Worm (Caenorhabditis elegans) whole organism, young adult: ENCODE measurements around the gene bub-3.

Experiments used
- B0019.2 ChIP-seq: fragments of 200-800 bp; sonication (Bioruptor generic); conservative IDR thresholded peaks from 2 replicates; pipeline ENCODE4 v1.3.6; 2022; ENCODE audit warnings: missing genetic modification reagents, missing genetic modification characterization, missing compliant biosample characterization
- C17E4.6 ChIP-seq: fragments of 200-800 bp; sonication (Bioruptor generic); IDR thresholded peaks from 2 replicates; pipeline ENCODE4 v1.3.6; 2022; ENCODE audit warnings: missing genetic modification reagents, missing genetic modification characterization, missing compliant biosample characterization
- F22D6.2 ChIP-seq: sonication (generic microtip); optimal IDR thresholded peaks from 2 replicates; lab custom pipeline; 2016; ENCODE audit warnings: mild to moderate bottlenecking, missing genetic modification characterization, missing compliant biosample characterization
- F23B12.7 ChIP-seq: sonication (generic microtip); optimal IDR thresholded peaks from 2 replicates; lab custom pipeline; 2017; ENCODE audit warnings: missing genetic modification characterization, mild to moderate bottlenecking, missing compliant biosample characterization, antibody characterized with exemption, moderate library complexity; ENCODE audit not compliant: insufficient read depth
- F57A8.1 ChIP-seq: fragments of 200-800 bp; sonication (Bioruptor generic); optimal IDR thresholded peaks from 2 replicates; lab custom pipeline; 2018; ENCODE audit warnings: mild to moderate bottlenecking, missing genetic modification characterization, moderate library complexity, missing compliant biosample characterization
- K11D2.4 ChIP-seq: fragments of 200-800 bp; sonication (Bioruptor generic); IDR thresholded peaks from 2 replicates; pipeline ENCODE4 v1.3.6; 2022; ENCODE audit warnings: missing genetic modification reagents, missing genetic modification characterization, missing compliant biosample characterization
- T07F8.4 ChIP-seq: sonication (generic microtip); optimal IDR thresholded peaks from 2 replicates; lab custom pipeline; 2016; ENCODE audit warnings: mild to moderate bottlenecking, missing genetic modification characterization, moderate library complexity, missing compliant biosample characterization
- Y56A3A.18 ChIP-seq: fragments of 200-800 bp; sonication (Bioruptor generic); IDR thresholded peaks from 2 replicates; pipeline ENCODE4 v1.3.6; 2022; ENCODE audit warnings: missing genetic modification reagents, missing genetic modification characterization, missing compliant biosample characterization
- Y95B8A.8 ChIP-seq: fragments of 200-800 bp; sonication (Bioruptor generic); IDR thresholded peaks from 2 replicates; pipeline ENCODE4 v1.3.6; 2022; ENCODE audit warnings: missing genetic modification reagents, missing genetic modification characterization, missing compliant biosample characterization
- aptf-3 ChIP-seq: fragments of 200-800 bp; sonication (Bioruptor generic); IDR thresholded peaks from 2 replicates; pipeline ENCODE4 v1.3.6; 2022; ENCODE audit warnings: missing genetic modification characterization, missing compliant biosample characterization
- attf-5 ChIP-seq: fragments of 200-800 bp; sonication (Bioruptor generic); optimal IDR thresholded peaks from 2 replicates; lab custom pipeline; 2018; ENCODE audit warnings: mild to moderate bottlenecking, missing genetic modification characterization, missing compliant biosample characterization
- bed-1 ChIP-seq: fragments of 200-800 bp; sonication (Bioruptor generic); IDR thresholded peaks from 2 replicates; pipeline ENCODE4 v1.3.6; 2022; ENCODE audit warnings: missing genetic modification reagents, missing genetic modification characterization, missing compliant biosample characterization
- cebp-2 ChIP-seq: fragments of 200-800 bp; sonication (Bioruptor generic); IDR thresholded peaks from 2 replicates; pipeline ENCODE4 v1.3.6; 2022; ENCODE audit warnings: missing genetic modification characterization, missing compliant biosample characterization
- ceh-40 ChIP-seq: fragments of 200-800 bp; sonication (Bioruptor generic); IDR thresholded peaks from 2 replicates; pipeline ENCODE4 v1.3.6; 2022; ENCODE audit warnings: missing genetic modification characterization, missing compliant biosample characterization
- ceh-58 ChIP-seq: fragments of 200-800 bp; sonication (Bioruptor generic); IDR thresholded peaks from 2 replicates; pipeline ENCODE4 v1.3.6; 2022; ENCODE audit warnings: missing genetic modification characterization, missing compliant biosample characterization
- ceh-79 ChIP-seq: sonication (generic microtip); optimal IDR thresholded peaks from 2 replicates; lab custom pipeline; 2017; ENCODE audit warnings: mild to moderate bottlenecking, missing genetic modification characterization, missing compliant biosample characterization
- dox-1 ChIP-seq: fragments of 200-800 bp; sonication (Bioruptor generic); IDR thresholded peaks from 2 replicates; pipeline ENCODE4 v1.3.6; 2022; ENCODE audit warnings: missing genetic modification reagents, missing genetic modification characterization, missing compliant biosample characterization
- dpff-1 ChIP-seq: sonication (generic microtip); optimal IDR thresholded peaks from 2 replicates; lab custom pipeline; 2017; ENCODE audit warnings: mild to moderate bottlenecking, missing genetic modification characterization, missing compliant biosample characterization
- egrh-3 ChIP-seq: fragments of 200-800 bp; sonication (Bioruptor generic); IDR thresholded peaks from 2 replicates; pipeline ENCODE4 v1.3.6; 2022; ENCODE audit warnings: missing genetic modification reagents, missing genetic modification characterization, missing compliant biosample characterization
- ets-4 ChIP-seq: fragments of 200-800 bp; sonication (Bioruptor generic); optimal IDR thresholded peaks from 2 replicates; lab custom pipeline; 2018; ENCODE audit warnings: mild to moderate bottlenecking, missing genetic modification characterization, missing compliant biosample characterization
- hlh-26 ChIP-seq: fragments of 200-800 bp; sonication (Bioruptor generic); conservative IDR thresholded peaks from 2 replicates; pipeline ENCODE4 v1.3.6; 2022; ENCODE audit warnings: missing genetic modification reagents, missing genetic modification characterization, missing compliant biosample characterization
- hmg-20 ChIP-seq: fragments of 200-800 bp; sonication (Bioruptor generic); IDR thresholded peaks from 2 replicates; pipeline ENCODE4 v1.3.6; 2022; ENCODE audit warnings: missing genetic modification reagents, missing genetic modification characterization, missing compliant biosample characterization
- hrde-1 ChIP-seq: sonication (generic microtip); optimal IDR thresholded peaks from 2 replicates; lab custom pipeline; 2016; ENCODE audit warnings: missing genetic modification characterization, mild to moderate bottlenecking, missing compliant biosample characterization, moderate library complexity, missing genotype, missing genetic modification reagents, borderline replicate concordance
- hsf-1 ChIP-seq: fragments of 200-800 bp; sonication (Bioruptor generic); IDR thresholded peaks from 2 replicates; pipeline ENCODE4 v1.3.6; 2022; ENCODE audit warnings: missing genetic modification reagents, missing genetic modification characterization, missing compliant biosample characterization
- lag-1 ChIP-seq: fragments of 200-800 bp; sonication (Bioruptor generic); IDR thresholded peaks from 2 replicates; pipeline ENCODE4 v1.3.6; 2022; ENCODE audit warnings: missing genetic modification reagents, missing genetic modification characterization, missing compliant biosample characterization
- let-526 ChIP-seq: fragments of 200-800 bp; sonication (Bioruptor generic); IDR thresholded peaks from 2 replicates; pipeline ENCODE4 v1.3.6; 2022; ENCODE audit warnings: missing genetic modification reagents, missing genetic modification characterization, missing compliant biosample characterization
- lin-54 ChIP-seq: fragments of 200-800 bp; sonication (Bioruptor generic); optimal IDR thresholded peaks from 2 replicates; lab custom pipeline; 2018; ENCODE audit warnings: mild to moderate bottlenecking, missing genetic modification characterization, missing compliant biosample characterization
- lsl-1 ChIP-seq: fragments of 200-800 bp; sonication (Bioruptor generic); optimal IDR thresholded peaks from 2 replicates; lab custom pipeline; 2018; ENCODE audit warnings: mild to moderate bottlenecking, missing genetic modification characterization, moderate library complexity, missing compliant biosample characterization
- madf-6 ChIP-seq: fragments of 200-800 bp; sonication (Bioruptor generic); IDR thresholded peaks from 2 replicates; pipeline ENCODE4 v1.3.6; 2022; ENCODE audit warnings: missing genetic modification reagents, missing genetic modification characterization, missing compliant biosample characterization
- madf-8 ChIP-seq: fragments of 200-800 bp; sonication (Bioruptor generic); conservative IDR thresholded peaks from 2 replicates; pipeline ENCODE4 v1.3.6; 2022; ENCODE audit warnings: missing genetic modification reagents, missing genetic modification characterization, missing compliant biosample characterization
- mcd-1 ChIP-seq: fragments of 200-800 bp; sonication (Bioruptor generic); IDR thresholded peaks from 2 replicates; pipeline ENCODE4 v1.3.6; 2022; ENCODE audit warnings: missing genetic modification reagents, missing genetic modification characterization, missing compliant biosample characterization
- mel-28 ChIP-seq: sonication (generic microtip); optimal IDR thresholded peaks from 2 replicates; lab custom pipeline; 2016; ENCODE audit warnings: borderline replicate concordance, mild to moderate bottlenecking, missing genetic modification characterization, missing compliant biosample characterization
- mxl-1 ChIP-seq: sonication (generic microtip); optimal IDR thresholded peaks from 2 replicates; lab custom pipeline; 2016; ENCODE audit warnings: missing genetic modification characterization, missing compliant biosample characterization
- nfya-2 ChIP-seq: fragments of 200-800 bp; sonication (Bioruptor generic); IDR thresholded peaks from 2 replicates; pipeline ENCODE4 v1.3.6; 2022; ENCODE audit warnings: missing genetic modification reagents, missing genetic modification characterization, missing compliant biosample characterization
- nhr-120 ChIP-seq: fragments of 200-800 bp; sonication (Bioruptor generic); IDR thresholded peaks from 2 replicates; pipeline ENCODE4 v1.3.6; 2022; ENCODE audit warnings: missing genetic modification characterization, missing compliant biosample characterization
- nhr-27 ChIP-seq: fragments of 200-800 bp; sonication (Bioruptor generic); optimal IDR thresholded peaks from 2 replicates; lab custom pipeline; 2018; ENCODE audit warnings: mild to moderate bottlenecking, missing genetic modification characterization, moderate library complexity, missing compliant biosample characterization
- nhr-80 ChIP-seq: sonication (generic microtip); optimal IDR thresholded peaks from 2 replicates; lab custom pipeline; 2016; ENCODE audit warnings: missing genetic modification characterization, missing compliant biosample characterization
- pbrm-1 ChIP-seq: fragments of 200-800 bp; sonication (Bioruptor generic); IDR thresholded peaks from 2 replicates; pipeline ENCODE4 v1.3.6; 2022; ENCODE audit warnings: missing genetic modification reagents, missing genetic modification characterization, missing compliant biosample characterization
- rcor-1 ChIP-seq: fragments of 200-800 bp; sonication (Bioruptor generic); IDR thresholded peaks from 2 replicates; pipeline ENCODE4 v1.3.6; 2022; ENCODE audit warnings: missing genetic modification reagents, missing genetic modification characterization, missing compliant biosample characterization
- rec-8 ChIP-seq, 2 experiments: sonication (generic microtip); optimal IDR thresholded peaks; 2 replicates each; lab custom pipeline; 2016; ENCODE audit warnings: mild to moderate bottlenecking in 2 of 2, missing genetic modification characterization in 2 of 2, missing genetic modification reagents in 2 of 2, missing genotype in 2 of 2, missing biosample characterization in 1 of 2, missing compliant biosample characterization in 1 of 2, moderate library complexity in 1 of 2
- snpc-1.1 ChIP-seq: sonication (generic microtip); optimal IDR thresholded peaks from 2 replicates; lab custom pipeline; 2017; ENCODE audit warnings: missing genetic modification characterization, mild to moderate bottlenecking, missing compliant biosample characterization, antibody characterized with exemption, moderate library complexity, missing genotype, missing genetic modification reagents; ENCODE audit not compliant: insufficient read depth
- snpc-3.4 ChIP-seq: sonication (generic microtip); optimal IDR thresholded peaks from 2 replicates; lab custom pipeline; 2017; ENCODE audit warnings: missing genetic modification characterization, mild to moderate bottlenecking, missing compliant biosample characterization, antibody characterized with exemption, moderate library complexity, missing genotype, missing genetic modification reagents
- snpc-4 ChIP-seq, 5 experiments: fragments of 150-350 bp in 1 of 5; sonication (generic microtip) in 4 of 5; optimal IDR thresholded peaks; 2 replicates each; lab custom pipeline; 2014 to 2018; ENCODE audit warnings: missing genetic modification characterization in 5 of 5, missing biosample characterization in 3 of 5, antibody characterized with exemption in 2 of 5, mild to moderate bottlenecking in 2 of 5, missing compliant biosample characterization in 2 of 5, missing genotype in 2 of 5, moderate library complexity in 2 of 5, missing genetic modification reagents in 1 of 5
- tbx-9 ChIP-seq: sonication (generic microtip); optimal IDR thresholded peaks from 2 replicates; lab custom pipeline; 2016; ENCODE audit warnings: borderline replicate concordance, missing genetic modification characterization, inconsistent platforms, missing compliant biosample characterization
- tlf-1 ChIP-seq: fragments of 200-800 bp; sonication (Bioruptor generic); optimal IDR thresholded peaks from 2 replicates; lab custom pipeline; 2018; ENCODE audit warnings: mild to moderate bottlenecking, missing genetic modification characterization, missing compliant biosample characterization
- ztf-18 ChIP-seq: sonication (generic microtip); optimal IDR thresholded peaks from 2 replicates; lab custom pipeline; 2016; ENCODE audit warnings: missing genotype, mild to moderate bottlenecking, missing genetic modification characterization, missing compliant biosample characterization
- ztf-25 ChIP-seq: fragments of 200-800 bp; sonication (Bioruptor generic); IDR thresholded peaks from 2 replicates; pipeline ENCODE4 v1.3.6; 2022; ENCODE audit warnings: missing genetic modification reagents, missing genetic modification characterization, missing compliant biosample characterization
- ztf-3 ChIP-seq: fragments of 200-800 bp; sonication (Bioruptor generic); optimal IDR thresholded peaks from 2 replicates; lab custom pipeline; 2018; ENCODE audit warnings: mild to moderate bottlenecking, missing genetic modification characterization, missing compliant biosample characterization

The bub-3 gene

ce11 chrII:13725793-13726192 is at the start of gene bub-3, which contains the start of gene Y54G9A.7:
Gene bub-3, plus strand, starts transcription at chrII:13726062.
Gene Y54G9A.7, minus strand, starts transcription at chrII:13725799.
- TF ChIP-seq B0019.2 (GFP tag; lab: Robert Waterston, UW): no peak
- no peak for TF ChIP-seq ztf-25 (GFP tag; lab: Robert Waterston, UW)
- TF ChIP-seq snpc-3.4 (tag; lab: Kevin White, UChicago): peak; percentile 48
- no peak for TF ChIP-seq F23B12.7 (tag; lab: Kevin White, UChicago)
- no peak for TF ChIP-seq ztf-18 (tag; lab: Kevin White, UChicago)
- no peak for TF ChIP-seq egrh-3 (GFP tag; lab: Robert Waterston, UW)
- no peak for TF ChIP-seq hrde-1 (tag; lab: Kevin White, UChicago)
- TF ChIP-seq nhr-27 (tag; lab: Kevin White, UChicago): no peak
- TF ChIP-seq let-526 (GFP tag; lab: Robert Waterston, UW): no peak
- no peak for TF ChIP-seq ceh-58 (GFP tag; lab: Robert Waterston, UW)
- no peak for TF ChIP-seq F57A8.1
- no peak for TF ChIP-seq ztf-3
- no peak for TF ChIP-seq C17E4.6
- TF ChIP-seq tlf-1 (GFP tag; lab: Kevin White, UChicago): peak; percentile 50
- peak; percentile 53; the same call in 1 of the 2 replicates for TF ChIP-seq hsf-1
- no peak for TF ChIP-seq Y95B8A.8
- no peak for TF ChIP-seq ceh-40 (GFP tag; lab: Robert Waterston, UW)
- no peak for TF ChIP-seq F22D6.2 (tag; lab: Kevin White, UChicago)
- TF ChIP-seq madf-6 (GFP tag; lab: Robert Waterston, UW): peak; percentile 97
- no peak for TF ChIP-seq nfya-2 (GFP tag; lab: Robert Waterston, UW)
- no peak for TF ChIP-seq tbx-9
- TF ChIP-seq lin-54: peak; percentile 80
- TF ChIP-seq nhr-120 (GFP tag; lab: Robert Waterston, UW): no peak
- no peak for TF ChIP-seq K11D2.4 (GFP tag; lab: Robert Waterston, UW)
- no peak for TF ChIP-seq aptf-3 (GFP tag; lab: Robert Waterston, UW)
- no peak for TF ChIP-seq mel-28 (tag; lab: Kevin White, UChicago)
- no peak for TF ChIP-seq ceh-79 (tag; lab: Kevin White, UChicago)
- no peak for TF ChIP-seq bed-1 (GFP tag; lab: Robert Waterston, UW)
- peak; percentile 61 for TF ChIP-seq mcd-1 (GFP tag; lab: Robert Waterston, UW)
- TF ChIP-seq Y56A3A.18 (GFP tag; lab: Robert Waterston, UW): no peak
- no peak for TF ChIP-seq ets-4 (GFP tag; lab: Kevin White, UChicago)
- TF ChIP-seq attf-5 (GFP tag; lab: Kevin White, UChicago): no peak
- no peak for TF ChIP-seq T07F8.4 (tag; lab: Kevin White, UChicago)
- no peak for TF ChIP-seq cebp-2 (GFP tag; lab: Robert Waterston, UW)
- no peak for TF ChIP-seq dpff-1 (tag; lab: Kevin White, UChicago)
- no peak for TF ChIP-seq hmg-20 (GFP tag; lab: Robert Waterston, UW)
- TF ChIP-seq pbrm-1: 0 out of 2 replicates have a peak, but pooled peaks have one; percentile 8
- no peak for TF ChIP-seq lag-1 (GFP tag; lab: Robert Waterston, UW)
- no peak for TF ChIP-seq rec-8 (tag; optimal IDR thresholded peaks at IDR 0.05; lab: Kevin White, UChicago)
- TF ChIP-seq madf-8: peak; percentile 91
- TF ChIP-seq nhr-80: no peak
- no peak for TF ChIP-seq snpc-4 (GFP tag; optimal IDR thresholded peaks at IDR 0.05; lab: Kevin White, UChicago)
- TF ChIP-seq snpc-4 (tag; optimal IDR thresholded peaks at IDR 0.05; lab: Kevin White, UChicago): peak in 1 of 4 experiments; percentile 46
- peak; percentile 75 for TF ChIP-seq lsl-1
- peak; percentile 35 for TF ChIP-seq snpc-1.1 (tag; lab: Kevin White, UChicago)
- TF ChIP-seq mxl-1 (tag; lab: Kevin White, UChicago): no peak
- no peak for TF ChIP-seq hlh-26 (GFP tag; lab: Robert Waterston, UW)
- TF ChIP-seq dox-1 (GFP tag; lab: Robert Waterston, UW): peak; percentile 47; the same call in 1 of the 2 replicates
- TF ChIP-seq rcor-1 (GFP tag; lab: Robert Waterston, UW): peak; percentile 66
